Worm (Caenorhabditis elegans) whole organism, young adult: ENCODE measurements around the gene Y59A8B.21.

Experiments used
- B0261.1 ChIP-seq: sonication (generic microtip); optimal IDR thresholded peaks from 2 replicates; lab custom pipeline; 2016; ENCODE audit warnings: mild to moderate bottlenecking, missing genetic modification characterization, moderate library complexity, missing compliant biosample characterization
- C17E4.6 ChIP-seq: fragments of 200-800 bp; sonication (Bioruptor generic); IDR thresholded peaks from 2 replicates; pipeline ENCODE4 v1.3.6; 2022; ENCODE audit warnings: missing genetic modification reagents, missing genetic modification characterization, missing compliant biosample characterization
- F10E7.11 ChIP-seq: sonication (generic microtip); optimal IDR thresholded peaks from 2 replicates; lab custom pipeline; 2017; ENCODE audit warnings: mild to moderate bottlenecking, missing genetic modification characterization, moderate library complexity, missing compliant biosample characterization
- F33H1.4 ChIP-seq: fragments of 200-800 bp; sonication (Bioruptor generic); IDR thresholded peaks from 2 replicates; pipeline ENCODE4 v1.3.6; 2022; ENCODE audit warnings: missing genetic modification reagents, missing genetic modification characterization, missing compliant biosample characterization
- F37B4.10 ChIP-seq: fragments of 200-800 bp; sonication (Bioruptor generic); IDR thresholded peaks from 2 replicates; pipeline ENCODE4 v1.3.6; 2022; ENCODE audit warnings: missing genetic modification characterization, missing compliant biosample characterization
- F57C9.4 ChIP-seq: sonication (generic microtip); optimal IDR thresholded peaks from 2 replicates; lab custom pipeline; 2017; ENCODE audit warnings: mild to moderate bottlenecking, missing genetic modification characterization, missing compliant biosample characterization
- K11D2.4 ChIP-seq: fragments of 200-800 bp; sonication (Bioruptor generic); IDR thresholded peaks from 2 replicates; pipeline ENCODE4 v1.3.6; 2022; ENCODE audit warnings: missing genetic modification reagents, missing genetic modification characterization, missing compliant biosample characterization
- Y53F4B.3 ChIP-seq: fragments of 200-800 bp; sonication (Bioruptor generic); IDR thresholded peaks from 2 replicates; pipeline ENCODE4 v1.3.6; 2022; ENCODE audit warnings: missing genetic modification reagents, missing genetic modification characterization, missing compliant biosample characterization
- Y56A3A.18 ChIP-seq: fragments of 200-800 bp; sonication (Bioruptor generic); IDR thresholded peaks from 2 replicates; pipeline ENCODE4 v1.3.6; 2022; ENCODE audit warnings: missing genetic modification reagents, missing genetic modification characterization, missing compliant biosample characterization
- Y67H2A.10 ChIP-seq: fragments of 200-800 bp; sonication (Bioruptor generic); conservative IDR thresholded peaks from 2 replicates; pipeline ENCODE4 v1.3.6; 2022; ENCODE audit warnings: missing genetic modification reagents, missing genetic modification characterization, missing compliant biosample characterization
- Y95B8A.8 ChIP-seq: fragments of 200-800 bp; sonication (Bioruptor generic); IDR thresholded peaks from 2 replicates; pipeline ENCODE4 v1.3.6; 2022; ENCODE audit warnings: missing genetic modification reagents, missing genetic modification characterization, missing compliant biosample characterization
- ama-1 ChIP-seq, 3 experiments: fragments of 150-350 bp in 1 of 3; sonication (generic microtip) in 2 of 3; optimal IDR thresholded peaks; 2 replicates each; lab custom pipeline; 2014 to 2018; ENCODE audit warnings: missing biosample characterization in 2 of 3, missing genetic modification characterization in 2 of 3, missing genetic modification reagents in 2 of 3
- atf-7 ChIP-seq: sonication (generic microtip); optimal IDR thresholded peaks from 2 replicates; lab custom pipeline; 2017; ENCODE audit warnings: mild to moderate bottlenecking, missing genetic modification characterization, missing compliant biosample characterization
- ccch-3 ChIP-seq: fragments of 200-800 bp; sonication (Bioruptor generic); optimal IDR thresholded peaks from 2 replicates; lab custom pipeline; 2018; ENCODE audit warnings: mild to moderate bottlenecking, missing genetic modification characterization, missing compliant biosample characterization
- ceh-27 ChIP-seq: fragments of 200-800 bp; sonication (Bioruptor generic); optimal IDR thresholded peaks from 2 replicates; lab custom pipeline; 2018; ENCODE audit warnings: mild to moderate bottlenecking, missing genetic modification characterization, moderate library complexity, missing compliant biosample characterization
- ceh-58 ChIP-seq: fragments of 200-800 bp; sonication (Bioruptor generic); IDR thresholded peaks from 2 replicates; pipeline ENCODE4 v1.3.6; 2022; ENCODE audit warnings: missing genetic modification characterization, missing compliant biosample characterization
- ceh-79 ChIP-seq: sonication (generic microtip); optimal IDR thresholded peaks from 2 replicates; lab custom pipeline; 2017; ENCODE audit warnings: mild to moderate bottlenecking, missing genetic modification characterization, missing compliant biosample characterization
- die-1 ChIP-seq: sonication (generic microtip); optimal IDR thresholded peaks from 2 replicates; lab custom pipeline; 2016; ENCODE audit warnings: missing genotype, mild to moderate bottlenecking, missing genetic modification characterization, missing compliant biosample characterization
- efl-1 ChIP-seq: fragments of 150-350 bp; optimal IDR thresholded peaks from 2 replicates; lab custom pipeline; 2014; ENCODE audit warnings: missing biosample characterization, missing genetic modification reagents, missing genetic modification characterization
- egl-44 ChIP-seq: fragments of 200-800 bp; sonication (Bioruptor generic); IDR thresholded peaks from 2 replicates; pipeline ENCODE4 v1.3.6; 2022; ENCODE audit warnings: missing genetic modification reagents, missing genetic modification characterization, missing compliant biosample characterization
- ekl-4 ChIP-seq: fragments of 200-800 bp; sonication (Bioruptor generic); IDR thresholded peaks from 2 replicates; pipeline ENCODE4 v1.3.6; 2022; ENCODE audit warnings: missing genetic modification reagents, missing genetic modification characterization, missing compliant biosample characterization
- him-1 ChIP-seq: sonication (generic microtip); optimal IDR thresholded peaks from 2 replicates; lab custom pipeline; 2016; ENCODE audit warnings: missing genotype, missing genetic modification reagents, missing genetic modification characterization, missing compliant biosample characterization
- hlh-12 ChIP-seq: sonication (generic microtip); optimal IDR thresholded peaks from 2 replicates; lab custom pipeline; 2016; ENCODE audit warnings: missing genetic modification characterization, missing compliant biosample characterization
- hlh-26 ChIP-seq: fragments of 200-800 bp; sonication (Bioruptor generic); conservative IDR thresholded peaks from 2 replicates; pipeline ENCODE4 v1.3.6; 2022; ENCODE audit warnings: missing genetic modification reagents, missing genetic modification characterization, missing compliant biosample characterization
- hsf-1 ChIP-seq: fragments of 200-800 bp; sonication (Bioruptor generic); IDR thresholded peaks from 2 replicates; pipeline ENCODE4 v1.3.6; 2022; ENCODE audit warnings: missing genetic modification reagents, missing genetic modification characterization, missing compliant biosample characterization
- lag-1 ChIP-seq: fragments of 200-800 bp; sonication (Bioruptor generic); IDR thresholded peaks from 2 replicates; pipeline ENCODE4 v1.3.6; 2022; ENCODE audit warnings: missing genetic modification reagents, missing genetic modification characterization, missing compliant biosample characterization
- lin-26 ChIP-seq: fragments of 200-800 bp; sonication (Bioruptor generic); IDR thresholded peaks from 2 replicates; pipeline ENCODE4 v1.3.6; 2022; ENCODE audit warnings: missing genetic modification reagents, missing genetic modification characterization, missing compliant biosample characterization
- lin-35 ChIP-seq, 3 experiments: fragments of 150-350 bp in 2 of 3; sonication (generic microtip) in 1 of 3; optimal IDR thresholded peaks; 2 replicates each; lab custom pipeline; 2014 to 2018; ENCODE audit warnings: missing biosample characterization in 3 of 3, missing genetic modification characterization in 3 of 3, missing genetic modification reagents in 3 of 3
- lin-40 ChIP-seq: sonication (generic microtip); optimal IDR thresholded peaks from 2 replicates; lab custom pipeline; 2016; ENCODE audit warnings: missing genetic modification characterization, mild to moderate bottlenecking, missing compliant biosample characterization, missing genotype, missing genetic modification reagents
- lir-1 ChIP-seq: fragments of 200-800 bp; sonication (Bioruptor generic); conservative IDR thresholded peaks from 2 replicates; pipeline ENCODE4 v1.3.6; 2022; ENCODE audit warnings: missing genetic modification reagents, missing genetic modification characterization, missing compliant biosample characterization
- madf-3 ChIP-seq: fragments of 200-800 bp; sonication (Bioruptor generic); IDR thresholded peaks from 2 replicates; pipeline ENCODE4 v1.3.6; 2022; ENCODE audit warnings: missing genetic modification reagents, missing genetic modification characterization, missing compliant biosample characterization
- mxl-1 ChIP-seq: sonication (generic microtip); optimal IDR thresholded peaks from 2 replicates; lab custom pipeline; 2016; ENCODE audit warnings: missing genetic modification characterization, missing compliant biosample characterization
- nfya-2 ChIP-seq: fragments of 200-800 bp; sonication (Bioruptor generic); IDR thresholded peaks from 2 replicates; pipeline ENCODE4 v1.3.6; 2022; ENCODE audit warnings: missing genetic modification reagents, missing genetic modification characterization, missing compliant biosample characterization
- nfyb-1 ChIP-seq: fragments of 200-800 bp; sonication (Bioruptor generic); IDR thresholded peaks from 2 replicates; pipeline ENCODE4 v1.3.6; 2022; ENCODE audit warnings: missing genetic modification reagents, missing genetic modification characterization, missing compliant biosample characterization
- nhr-90 ChIP-seq: sonication (generic microtip); optimal IDR thresholded peaks from 2 replicates; lab custom pipeline; 2016; ENCODE audit warnings: missing genotype, mild to moderate bottlenecking, missing genetic modification characterization, missing compliant biosample characterization
- sdz-38 ChIP-seq: sonication (generic microtip); optimal IDR thresholded peaks from 2 replicates; lab custom pipeline; 2016; ENCODE audit warnings: missing genotype, missing genetic modification characterization, missing compliant biosample characterization
- sea-2 ChIP-seq: fragments of 200-800 bp; sonication (Bioruptor generic); IDR thresholded peaks from 2 replicates; pipeline ENCODE4 v1.3.6; 2022; ENCODE audit warnings: missing genetic modification characterization, missing compliant biosample characterization
- snpc-1.3 ChIP-seq: sonication (generic microtip); optimal IDR thresholded peaks from 2 replicates; lab custom pipeline; 2017; ENCODE audit warnings: missing genetic modification characterization, mild to moderate bottlenecking, missing compliant biosample characterization, antibody characterized with exemption, moderate library complexity, missing genotype, missing genetic modification reagents; ENCODE audit not compliant: insufficient read depth
- tbp1 ChIP-seq: fragments of 200-800 bp; sonication (Bioruptor generic); optimal IDR thresholded peaks from 2 replicates; lab custom pipeline; 2018; ENCODE audit warnings: mild to moderate bottlenecking, missing genetic modification characterization, missing compliant biosample characterization
- tbx-9 ChIP-seq: sonication (generic microtip); optimal IDR thresholded peaks from 2 replicates; lab custom pipeline; 2016; ENCODE audit warnings: borderline replicate concordance, missing genetic modification characterization, inconsistent platforms, missing compliant biosample characterization
- tlf-1 ChIP-seq: fragments of 200-800 bp; sonication (Bioruptor generic); optimal IDR thresholded peaks from 2 replicates; lab custom pipeline; 2018; ENCODE audit warnings: mild to moderate bottlenecking, missing genetic modification characterization, missing compliant biosample characterization
- unc-130 ChIP-seq: sonication (generic microtip); optimal IDR thresholded peaks from 2 replicates; lab custom pipeline; 2016; ENCODE audit warnings: missing genetic modification reagents, missing genetic modification characterization, missing compliant biosample characterization
- unc-62 ChIP-seq: fragments of 150-350 bp; optimal IDR thresholded peaks from 2 replicates; lab custom pipeline; 2014; ENCODE audit warnings: missing biosample characterization, missing genetic modification reagents, missing genetic modification characterization
- xnd-1 ChIP-seq: sonication (generic microtip); optimal IDR thresholded peaks from 2 replicates; lab custom pipeline; 2016; ENCODE audit warnings: missing genotype, missing genetic modification reagents, missing genetic modification characterization, missing compliant biosample characterization
- zfh-2 ChIP-seq: fragments of 200-800 bp; sonication (Bioruptor generic); conservative IDR thresholded peaks from 2 replicates; pipeline ENCODE4 v1.3.6; 2022; ENCODE audit warnings: missing genetic modification reagents, missing genetic modification characterization, missing compliant biosample characterization
- ztf-18 ChIP-seq: sonication (generic microtip); optimal IDR thresholded peaks from 2 replicates; lab custom pipeline; 2016; ENCODE audit warnings: missing genotype, mild to moderate bottlenecking, missing genetic modification characterization, missing compliant biosample characterization
- ztf-3 ChIP-seq: fragments of 200-800 bp; sonication (Bioruptor generic); optimal IDR thresholded peaks from 2 replicates; lab custom pipeline; 2018; ENCODE audit warnings: mild to moderate bottlenecking, missing genetic modification characterization, missing compliant biosample characterization

Y59A8B.21 gene

ce11 chrV:17951172-17951999, 34.7 kb upstream of the Y59A8B.21 start, which contains the start of gene Y59A8B.24 (continued):
- TF ChIP-seq ztf-18 (peak; percentile 73), ceh-79 (no peak), ccch-3 (GFP tag; lab: Kevin White, UChicago) (no peak), mxl-1 (no peak), B0261.1 (tag; lab: Kevin White, UChicago) (peak; percentile 9), egl-44 (GFP tag; lab: Robert Waterston, UW) (peak; percentile 67; the same call in 1 of the 2 replicates), efl-1 (GFP tag; lab: Kevin White, UChicago) (no peak), xnd-1 (tag; lab: Kevin White, UChicago) (no peak), F37B4.10 (GFP tag; lab: Robert Waterston, UW) (no peak), hlh-26 (no peak), atf-7 (tag; lab: Kevin White, UChicago) (peak; percentile 89), ekl-4 (peak; percentile 90), F33H1.4 (GFP tag; lab: Robert Waterston, UW) (peak; percentile 9; the same call in 1 of the 2 replicates), hlh-12 (tag; lab: Kevin White, UChicago) (no peak), unc-62 (GFP tag; lab: Kevin White, UChicago) (peak; percentile 45), sea-2 (no peak), nfya-2 (no peak), Y95B8A.8 (GFP tag; lab: Robert Waterston, UW) (peak; percentile 65; the same call in 1 of the 2 replicates), lin-35 (GFP tag; optimal IDR thresholded peaks at IDR 0.05; lab: Kevin White, UChicago) (peak in 1 of 3 experiments; percentile 70), F10E7.11 (tag; lab: Kevin White, UChicago) (no peak), Y67H2A.10 (GFP tag; lab: Robert Waterston, UW) (peak; percentile 87), nfyb-1 (GFP tag; lab: Robert Waterston, UW) (peak; percentile 92), lir-1 (GFP tag; lab: Robert Waterston, UW) (peak; percentile 83), tbx-9 (tag; lab: Kevin White, UChicago) (no peak), madf-3 (GFP tag; lab: Robert Waterston, UW) (peak; percentile 97), ceh-27 (peak; percentile 98), ztf-3 (peak; percentile 67), Y53F4B.3 (GFP tag; lab: Robert Waterston, UW) (no peak), F57C9.4 (tag; lab: Kevin White, UChicago) (no peak), lin-40 (tag; lab: Kevin White, UChicago) (peak; percentile 89), zfh-2 (GFP tag; lab: Robert Waterston, UW) (peak; percentile 99), C17E4.6 (peak; percentile 58; the same call in 1 of the 2 replicates), unc-130 (GFP tag; lab: Kevin White, UChicago) (no peak), him-1 (no peak), snpc-1.3 (tag; lab: Kevin White, UChicago) (no peak), K11D2.4 (peak; percentile 87), hsf-1 (GFP tag; lab: Robert Waterston, UW) (no peak), nhr-90 (tag; lab: Kevin White, UChicago) (peak; percentile 55), tlf-1 (peak; percentile 62), Y56A3A.18 (GFP tag; lab: Robert Waterston, UW) (peak; percentile 24; the same call in 1 of the 2 replicates), sdz-38 (no peak), tbp1 (peak; percentile 60), ama-1 (optimal IDR thresholded peaks at IDR 0.05; lab: Kevin White, UChicago) (peak; percentile 60), ama-1 (GFP tag; optimal IDR thresholded peaks at IDR 0.05; lab: Kevin White, UChicago) (peak in 1 of 2 experiments; percentile 8), ceh-58 (no peak), die-1 (tag; lab: Kevin White, UChicago) (peak; percentile 67), lag-1 (GFP tag; lab: Robert Waterston, UW) (no peak), lin-26 (GFP tag; lab: Robert Waterston, UW) (peak; percentile 77)
